Worm (Caenorhabditis elegans) whole organism, L3 larva: ENCODE measurements around the gene Y39A3CL.3.

Experiments used
- egl-27 ChIP-seq: sonication (generic microtip); optimal IDR thresholded peaks from 4 replicates; lab custom pipeline; 2017; ENCODE audit warnings: missing biosample characterization, missing genetic modification reagents, missing genetic modification characterization
- elt-3 ChIP-seq, 3 experiments: fragments of 150-350 bp in 1 of 3; sonication (generic microtip) in 2 of 3; optimal IDR thresholded peaks; 2 replicates in 2 of 3; 4 replicates in 1 of 3; lab custom pipeline; 2014 to 2017; ENCODE audit warnings: missing biosample characterization in 3 of 3, missing genetic modification characterization in 3 of 3
- fkh-10 ChIP-seq: sonication (generic microtip); optimal IDR thresholded peaks from 2 replicates; lab custom pipeline; 2017; ENCODE audit warnings: missing biosample characterization, missing genetic modification reagents, missing genetic modification characterization
- lin-39 ChIP-seq: fragments of 150-350 bp; optimal IDR thresholded peaks from 2 replicates; lab custom pipeline; 2018; ENCODE audit warnings: missing biosample characterization, missing genetic modification reagents, missing genetic modification characterization
- mdl-1 ChIP-seq: fragments of 150-350 bp; optimal IDR thresholded peaks from 2 replicates; lab custom pipeline; 2014; ENCODE audit warnings: missing biosample characterization, missing genetic modification characterization
- nfya-1 ChIP-seq: sonication (generic microtip); optimal IDR thresholded peaks from 2 replicates; lab custom pipeline; 2017; ENCODE audit warnings: missing genetic modification characterization, mild to moderate bottlenecking, missing compliant biosample characterization, antibody characterized with exemption, moderate library complexity; ENCODE audit not compliant: insufficient read depth
- nhr-237 ChIP-seq: fragments of 150-350 bp; optimal IDR thresholded peaks from 2 replicates; lab custom pipeline; 2014; ENCODE audit warnings: missing biosample characterization, missing genetic modification characterization
- skn-1 ChIP-seq: fragments of 150-350 bp; optimal IDR thresholded peaks from 2 replicates; lab custom pipeline; 2014; ENCODE audit warnings: missing biosample characterization, missing genetic modification characterization
- snpc-4 ChIP-seq: fragments of 150-350 bp; optimal IDR thresholded peaks from 2 replicates; lab custom pipeline; 2014; ENCODE audit warnings: missing biosample characterization, missing genetic modification characterization
- unc-62 ChIP-seq: fragments of 150-350 bp; sonication (generic microtip); optimal IDR thresholded peaks from 4 replicates; lab custom pipeline; 2014; ENCODE audit warnings: missing biosample characterization, missing genetic modification reagents, missing genetic modification characterization

ce11 chrIII:1745450-1746127 is 32.0 kb upstream of the Y39A3CL.3 start:
- TF ChIP-seq snpc-4 (tag; lab: Kevin White, UChicago) (no peak), skn-1 (tag; lab: Kevin White, UChicago) (no peak), nfya-1 (tag; lab: Kevin White, UChicago) (no peak), nhr-237 (tag; lab: Kevin White, UChicago) (no peak), unc-62 (GFP tag; lab: Kevin White, UChicago) (no peak), egl-27 (tag; lab: Kevin White, UChicago) (no peak), fkh-10 (GFP tag; lab: Kevin White, UChicago) (peak; percentile 72), lin-39 (tag; lab: Kevin White, UChicago) (no peak), mdl-1 (tag; lab: Kevin White, UChicago) (no peak), elt-3 (tag; optimal IDR thresholded peaks at IDR 0.05; lab: Kevin White, UChicago) (no peak)
